Worm (Caenorhabditis elegans) whole organism, L2 larva: ENCODE data around the gene srw-137.

Experiments
- R02D3.7 ChIP-seq: fragments of 150-350 bp; optimal IDR thresholded peaks from 2 replicates; lab custom pipeline; 2014; ENCODE audit warnings: missing biosample characterization, missing genetic modification characterization
- ama-1 ChIP-seq: fragments of 150-350 bp; optimal IDR thresholded peaks from 2 replicates; lab custom pipeline; 2018; ENCODE audit warnings: inconsistent platforms
- fos-1 ChIP-seq: fragments of 150-350 bp; optimal IDR thresholded peaks from 2 replicates; lab custom pipeline; 2014; ENCODE audit warnings: missing biosample characterization, missing genetic modification characterization
- mdl-1 ChIP-seq, 2 experiments: fragments of 150-350 bp in 1 of 2; sonication (generic microtip) in 1 of 2; optimal IDR thresholded peaks; 2 replicates each; lab custom pipeline; 2017; ENCODE audit warnings: missing biosample characterization in 2 of 2, missing genetic modification characterization in 2 of 2
- nhr-11 ChIP-seq: fragments of 150-350 bp; optimal IDR thresholded peaks from 2 replicates; lab custom pipeline; 2014; ENCODE audit warnings: missing biosample characterization, missing genetic modification characterization
- nhr-21 ChIP-seq: fragments of 150-350 bp; optimal IDR thresholded peaks from 2 replicates; lab custom pipeline; 2014; ENCODE audit warnings: missing biosample characterization, missing genetic modification characterization
- nhr-237 ChIP-seq: fragments of 150-350 bp; optimal IDR thresholded peaks from 2 replicates; lab custom pipeline; 2014; ENCODE audit warnings: missing biosample characterization, missing genetic modification characterization
- nhr-25 ChIP-seq: fragments of 150-350 bp; sonication (generic microtip); optimal IDR thresholded peaks from 3 replicates; lab custom pipeline; 2014; ENCODE audit warnings: missing biosample characterization, missing genetic modification characterization
- unc-62 ChIP-seq: fragments of 150-350 bp; optimal IDR thresholded peaks from 2 replicates; lab custom pipeline; 2014; ENCODE audit warnings: missing biosample characterization, missing genetic modification reagents, missing genetic modification characterization
- ztf-11 ChIP-seq: sonication (generic microtip); optimal IDR thresholded peaks from 2 replicates; lab custom pipeline; 2017; ENCODE audit warnings: missing biosample characterization, missing genetic modification characterization

ce11 chrV:2985309-2985708, 41.5 kb upstream of the srw-137 start, which contains the start of gene srw-139:
- no peak for TF ChIP-seq mdl-1 (tag; optimal IDR thresholded peaks at IDR 0.05; lab: Kevin White, UChicago)
- TF ChIP-seq fos-1 = no peak
- TF ChIP-seq R02D3.7 (tag; lab: Kevin White, UChicago) = no peak
- no peak for TF ChIP-seq nhr-25 (tag; lab: Kevin White, UChicago)
- no peak for TF ChIP-seq nhr-11 (tag; lab: Kevin White, UChicago)
- TF ChIP-seq nhr-21 (tag; lab: Kevin White, UChicago) = no peak
- TF ChIP-seq ama-1 (lab: Kevin White, UChicago) = no peak
- TF ChIP-seq ztf-11 (tag; lab: Kevin White, UChicago) = no peak
- no peak for TF ChIP-seq unc-62 (GFP tag; lab: Kevin White, UChicago)
- no peak for TF ChIP-seq nhr-237 (tag; lab: Kevin White, UChicago)
